Fruit fly (Drosophila melanogaster) whole organism, embryonic: ENCODE results near the gene CG12123.
A peak's percentile ranks its signal among the peaks of the same experiment; 100 is the strongest.

Source experiments
- Adf1 ChIP-seq: fragments of 200-800 bp; sonication (Bioruptor generic); IDR thresholded peaks from 2 replicates; pipeline ENCODE4 v1.3.6; 2022; ENCODE audit warnings: missing biosample characterization, missing genetic modification characterization
- CG11456 ChIP-seq: fragments of 200-800 bp; sonication (Bioruptor generic); IDR thresholded peaks from 3 replicates; pipeline ENCODE4 v1.3.6; 2022; ENCODE audit warnings: missing biosample characterization, missing genetic modification characterization
- CG11696 ChIP-seq: fragments of 200-800 bp; sonication (Bioruptor generic); IDR thresholded peaks from 2 replicates; pipeline ENCODE4 v1.3.6; 2022; ENCODE audit warnings: missing biosample characterization, missing genetic modification characterization
- CG14014 ChIP-seq: fragments of 200-800 bp; sonication (Bioruptor generic); IDR thresholded peaks from 2 replicates; pipeline ENCODE4 v1.3.6; 2022; ENCODE audit warnings: missing biosample characterization, missing genetic modification characterization
- CG14050 ChIP-seq: fragments of 200-800 bp; sonication (Bioruptor generic); IDR thresholded peaks from 3 replicates; pipeline ENCODE4 v1.3.6; 2022; ENCODE audit warnings: missing biosample characterization, missing genetic modification characterization
- CG14667 ChIP-seq: fragments of 200-800 bp; sonication (Bioruptor generic); IDR thresholded peaks from 2 replicates; pipeline ENCODE4 v1.3.6; 2022; ENCODE audit warnings: missing biosample characterization, missing genetic modification characterization
- CG14965 ChIP-seq: fragments of 200-800 bp; sonication (Bioruptor generic); optimal IDR thresholded peaks from 2 replicates; lab custom pipeline; 2016; ENCODE audit warnings: missing biosample characterization, missing genetic modification characterization, borderline replicate concordance
- CG15514 ChIP-seq: fragments of 200-800 bp; sonication (Bioruptor generic); optimal IDR thresholded peaks from 3 replicates; lab custom pipeline; 2017; ENCODE audit warnings: missing biosample characterization, missing genetic modification characterization, mild to moderate bottlenecking, moderate library complexity, missing genetic modification reagents
- CG1792 ChIP-seq: fragments of 200-800 bp; sonication (Bioruptor generic); optimal IDR thresholded peaks from 2 replicates; lab custom pipeline; 2016; ENCODE audit warnings: missing biosample characterization, missing genetic modification characterization
- CG2120 ChIP-seq: fragments of 200-800 bp; sonication (Bioruptor generic); optimal IDR thresholded peaks from 3 replicates; lab custom pipeline; 2016; ENCODE audit warnings: missing biosample characterization, missing genetic modification characterization
- CG2678 ChIP-seq: fragments of 200-800 bp; sonication (Bioruptor generic); optimal IDR thresholded peaks from 3 replicates; lab custom pipeline; 2019; ENCODE audit warnings: missing biosample characterization, mild to moderate bottlenecking, missing genetic modification characterization, moderate library complexity
- CG3065 ChIP-seq: fragments of 200-800 bp; sonication (Bioruptor generic); optimal IDR thresholded peaks from 2 replicates; lab custom pipeline; 2016; ENCODE audit warnings: missing biosample characterization, missing genetic modification characterization
- CG31365 ChIP-seq: fragments of 200-800 bp; sonication (Bioruptor generic); optimal IDR thresholded peaks from 2 replicates; lab custom pipeline; 2018; ENCODE audit warnings: missing biosample characterization, mild to moderate bottlenecking, missing genetic modification characterization
- CG8290 ChIP-seq, 3 experiments: fragments of 200-800 bp; sonication (Bioruptor generic); optimal IDR thresholded peaks; 2 replicates each; lab custom pipeline; 2016 to 2019; ENCODE audit warnings: missing biosample characterization in 3 of 3, missing genetic modification characterization in 3 of 3, mild to moderate bottlenecking in 2 of 3, moderate library complexity in 1 of 3
- CG8478 ChIP-seq: fragments of >200 bp; optimal IDR thresholded peaks from 2 replicates; lab custom pipeline; 2018
- CG9215 ChIP-seq: fragments of 200-800 bp; sonication (Bioruptor generic); IDR thresholded peaks from 2 replicates; pipeline ENCODE4 v1.3.6; 2022; ENCODE audit warnings: missing biosample characterization, missing genetic modification characterization
- CG9932 ChIP-seq: fragments of 200-800 bp; sonication (Bioruptor generic); IDR thresholded peaks from 2 replicates; pipeline ENCODE4 v1.3.6; 2022; ENCODE audit warnings: missing biosample characterization, missing genetic modification characterization
- CTCF ChIP-seq: fragments of 200-800 bp; sonication (Bioruptor generic); optimal IDR thresholded peaks from 2 replicates; lab custom pipeline; 2017; ENCODE audit warnings: missing biosample characterization, mild to moderate bottlenecking, missing genetic modification characterization, moderate library complexity
- Dbx ChIP-seq: fragments of 200-800 bp; sonication (Bioruptor generic); IDR thresholded peaks from 3 replicates; pipeline ENCODE4 v1.3.6; 2022; ENCODE audit warnings: missing biosample characterization, missing genetic modification characterization
- Ets97D ChIP-seq: fragments of 200-800 bp; sonication (Bioruptor generic); optimal IDR thresholded peaks from 3 replicates; lab custom pipeline; 2016; ENCODE audit warnings: missing biosample characterization, missing genetic modification characterization
- Fer3 ChIP-seq: fragments of 200-800 bp; sonication (Bioruptor generic); optimal IDR thresholded peaks from 2 replicates; lab custom pipeline; 2018; ENCODE audit warnings: missing biosample characterization, mild to moderate bottlenecking, missing genetic modification characterization, moderate library complexity
- HHEX ChIP-seq: fragments of 200-800 bp; sonication (Bioruptor generic); optimal IDR thresholded peaks from 3 replicates; lab custom pipeline; 2017; ENCODE audit warnings: missing biosample characterization, mild to moderate bottlenecking, missing genetic modification characterization, missing genetic modification reagents
- HLH54F ChIP-seq: fragments of 200-800 bp; sonication (Bioruptor generic); optimal IDR thresholded peaks from 3 replicates; lab custom pipeline; 2016; ENCODE audit warnings: missing biosample characterization, missing genetic modification characterization
- Hr3 ChIP-seq: fragments of 200-800 bp; sonication (Bioruptor generic); optimal IDR thresholded peaks from 3 replicates; lab custom pipeline; 2016; ENCODE audit warnings: missing biosample characterization, missing genetic modification characterization
- Jarid2 ChIP-seq: fragments of 200-800 bp; sonication (Bioruptor generic); optimal IDR thresholded peaks from 3 replicates; lab custom pipeline; 2017; ENCODE audit warnings: mild to moderate bottlenecking, missing biosample characterization, missing genetic modification reagents, missing genetic modification characterization
- Kr ChIP-seq: fragments of 200-800 bp; sonication (Bioruptor generic); optimal IDR thresholded peaks from 2 replicates; lab custom pipeline; 2017; ENCODE audit warnings: missing biosample characterization, mild to moderate bottlenecking, missing genetic modification characterization
- Nf-YB ChIP-seq: fragments of 200-800 bp; sonication (Bioruptor generic); optimal IDR thresholded peaks from 3 replicates; lab custom pipeline; 2019; ENCODE audit warnings: missing biosample characterization, mild to moderate bottlenecking, missing genetic modification characterization, moderate library complexity
- Scr ChIP-seq: fragments of 200-800 bp; sonication (Bioruptor generic); IDR thresholded peaks from 2 replicates; pipeline ENCODE4 v1.3.6; 2022; ENCODE audit warnings: missing biosample characterization, missing genetic modification characterization; ENCODE audit not compliant: partially characterized antibody
- Side ChIP-seq: fragments of 200-800 bp; sonication (Bioruptor generic); optimal IDR thresholded peaks from 2 replicates; lab custom pipeline; 2016; ENCODE audit warnings: missing biosample characterization, missing genetic modification characterization
- Sry-β ChIP-seq: fragments of 200-800 bp; sonication (Bioruptor generic); optimal IDR thresholded peaks from 2 replicates; lab custom pipeline; 2018; ENCODE audit warnings: missing biosample characterization, mild to moderate bottlenecking, missing genetic modification characterization, moderate library complexity
- Trl ChIP-seq, 3 experiments: fragments of >200 bp in 2 of 3; fragments of 200-800 bp in 1 of 3; sonication (Bioruptor generic) in 1 of 3; optimal IDR thresholded peaks; 2 replicates in 1 of 3; 3 replicates in 2 of 3; lab custom pipeline; 2016 to 2017; ENCODE audit warnings: missing biosample characterization in 1 of 3, missing genetic modification characterization in 1 of 3
- Xbp1 ChIP-seq: fragments of 200-800 bp; sonication (Bioruptor generic); optimal IDR thresholded peaks from 3 replicates; lab custom pipeline; 2016; ENCODE audit warnings: missing biosample characterization, mild to moderate bottlenecking, missing genetic modification characterization
- ara ChIP-seq: fragments of 200-800 bp; sonication (Bioruptor generic); IDR thresholded peaks from 2 replicates; pipeline ENCODE4 v1.3.6; 2022; ENCODE audit warnings: missing biosample characterization, missing genetic modification characterization
- bowl ChIP-seq: fragments of 200-800 bp; sonication (Bioruptor generic); IDR thresholded peaks from 2 replicates; pipeline ENCODE4 v1.3.6; 2022; ENCODE audit warnings: missing biosample characterization, missing genetic modification characterization
- bsh ChIP-seq, 2 experiments: fragments of 200-800 bp; sonication (Bioruptor generic); optimal IDR thresholded peaks; 2 replicates each; lab custom pipeline; 2017 to 2018; ENCODE audit warnings: mild to moderate bottlenecking in 2 of 2, missing biosample characterization in 2 of 2, missing genetic modification characterization in 2 of 2, moderate library complexity in 1 of 2
- chinmo ChIP-seq: fragments of 200-800 bp; sonication (Bioruptor generic); IDR thresholded peaks from 4 replicates; pipeline ENCODE4 v1.3.6; 2022; ENCODE audit warnings: missing biosample characterization, missing genetic modification characterization; ENCODE audit not compliant: partially characterized antibody
- cwo ChIP-seq: fragments of 200-800 bp; sonication (Bioruptor generic); optimal IDR thresholded peaks from 3 replicates; lab custom pipeline; 2017; ENCODE audit warnings: missing biosample characterization, missing genetic modification characterization, mild to moderate bottlenecking, moderate library complexity, missing genetic modification reagents
- dmrt11E ChIP-seq: fragments of 200-800 bp; sonication (Bioruptor generic); optimal IDR thresholded peaks from 3 replicates; lab custom pipeline; 2018; ENCODE audit warnings: missing biosample characterization, mild to moderate bottlenecking, missing genetic modification characterization, moderate library complexity
- hkb ChIP-seq, 2 experiments: fragments of 200-800 bp in 1 of 2; fragments of >200 bp in 1 of 2; sonication (Bioruptor generic) in 1 of 2; IDR thresholded peaks in 1 of 2; optimal IDR thresholded peaks in 1 of 2; 2 replicates each; pipeline versions ENCODE4 v1.3.6 to Lab custom; 2017 to 2022; ENCODE audit warnings: missing biosample characterization in 1 of 2, missing genetic modification characterization in 1 of 2
- kah ChIP-seq: fragments of 200-800 bp; sonication (Bioruptor generic); optimal IDR thresholded peaks from 2 replicates; lab custom pipeline; 2018; ENCODE audit warnings: missing biosample characterization, mild to moderate bottlenecking, missing genetic modification characterization
- mam ChIP-seq: fragments of 200-800 bp; sonication (Bioruptor generic); optimal IDR thresholded peaks from 3 replicates; lab custom pipeline; 2016; ENCODE audit warnings: missing biosample characterization, missing genetic modification characterization
- nmo ChIP-seq: fragments of 200-800 bp; sonication (Bioruptor generic); optimal IDR thresholded peaks from 2 replicates; lab custom pipeline; 2018; ENCODE audit warnings: missing biosample characterization, mild to moderate bottlenecking, missing genetic modification characterization, moderate library complexity
- nom ChIP-seq: fragments of 200-800 bp; sonication (Bioruptor generic); optimal IDR thresholded peaks from 2 replicates; lab custom pipeline; 2017; ENCODE audit warnings: missing biosample characterization, missing genetic modification characterization, mild to moderate bottlenecking, moderate library complexity, missing genetic modification reagents
- pita ChIP-seq: fragments of 200-800 bp; sonication (Bioruptor generic); optimal IDR thresholded peaks from 2 replicates; lab custom pipeline; 2017; ENCODE audit warnings: missing biosample characterization, mild to moderate bottlenecking, missing genetic modification characterization
- sens-2 ChIP-seq: fragments of 200-800 bp; sonication (Bioruptor generic); IDR thresholded peaks from 2 replicates; pipeline ENCODE4 v1.3.6; 2022; ENCODE audit warnings: missing biosample characterization, missing genetic modification characterization
- shn ChIP-seq: fragments of 200-800 bp; sonication (Bioruptor generic); optimal IDR thresholded peaks from 3 replicates; lab custom pipeline; 2016; ENCODE audit warnings: missing biosample characterization, missing genetic modification characterization
- slbo ChIP-seq: fragments of 200-800 bp; sonication (Bioruptor generic); IDR thresholded peaks from 2 replicates; pipeline ENCODE4 v1.3.6; 2022; ENCODE audit warnings: missing biosample characterization, missing genetic modification characterization
- sob ChIP-seq: fragments of 200-800 bp; sonication (Bioruptor generic); IDR thresholded peaks from 2 replicates; pipeline ENCODE4 v1.3.6; 2022; ENCODE audit warnings: missing biosample characterization, missing genetic modification characterization
- unpg ChIP-seq: fragments of 200-800 bp; sonication (Bioruptor generic); optimal IDR thresholded peaks from 3 replicates; lab custom pipeline; 2018; ENCODE audit warnings: missing biosample characterization, mild to moderate bottlenecking, missing genetic modification characterization, moderate library complexity
- vvl ChIP-seq: fragments of 200-800 bp; sonication (Bioruptor generic); IDR thresholded peaks from 2 replicates; pipeline ENCODE4 v1.3.6; 2022; ENCODE audit warnings: missing biosample characterization, missing genetic modification characterization

CG12123 gene

dm6 chrX:8408971-8409455, 33.1 kb downstream of the CG12123 start, which contains the start of gene Trf2 (continued):
- TF ChIP-seq cwo (no peak), CG15514 (GFP tag; lab: Kevin White, UChicago) (peak; percentile 46), CG1792 (no peak), chinmo (peak; percentile 28; the same call in 1 of the 4 replicates), Fer3 (tag; lab: Kevin White, UChicago) (peak; percentile 13), Xbp1 (GFP tag; lab: Kevin White, UChicago) (no peak), CG3065 (no peak), Sry-β (GFP tag; lab: Kevin White, UChicago) (no peak), CG2120 (peak; percentile 35), CG8290 (GFP tag; optimal IDR thresholded peaks at IDR 0.05; lab: Kevin White, UChicago) (no peak), CG8290 (tag; optimal IDR thresholded peaks at IDR 0.05; lab: Kevin White, UChicago) (peak in 1 of 2 experiments; percentile 69), bowl (GFP tag; lab: Robert Waterston, UW) (no peak), bsh (GFP tag; optimal IDR thresholded peaks at IDR 0.05; lab: Kevin White, UChicago) (no peak), mam (GFP tag; lab: Kevin White, UChicago) (peak; percentile 11), nmo (GFP tag; lab: Kevin White, UChicago) (peak; percentile 34), Scr (GFP tag; lab: Robert Waterston, UW) (no peak), Ets97D (GFP tag; lab: Kevin White, UChicago) (peak; percentile 31), CG9215 (GFP tag; lab: Robert Waterston, UW) (no peak), CG11696 (GFP tag; lab: Robert Waterston, UW) (no peak), Jarid2 (GFP tag; lab: Kevin White, UChicago) (peak; percentile 77), Nf-YB (GFP tag; lab: Kevin White, UChicago) (peak; percentile 11), HHEX (GFP tag; lab: Kevin White, UChicago) (peak; percentile 31), HLH54F (GFP tag; lab: Kevin White, UChicago) (peak; percentile 19), CG31365 (tag; lab: Kevin White, UChicago) (peak; percentile 31), CG9932 (GFP tag; lab: Robert Waterston, UW) (no peak), Trl (optimal IDR thresholded peaks at IDR 0.05; lab: Kevin White, UChicago) (no peak), Trl (GFP tag; optimal IDR thresholded peaks at IDR 0.05; lab: Kevin White, UChicago) (peak; percentile 9), hkb (optimal IDR thresholded peaks at IDR 0.05; lab: Kevin White, UChicago) (no peak), hkb (GFP tag; IDR thresholded peaks at IDR 0.05; lab: Robert Waterston, UW) (peak; percentile 39; the same call in 1 of the 2 replicates), Side (peak; percentile 51), unpg (GFP tag; lab: Kevin White, UChicago) (no peak), sens-2 (GFP tag; lab: Robert Waterston, UW) (no peak), CG14014 (GFP tag; lab: Robert Waterston, UW) (peak; percentile 13; the same call in 1 of the 2 replicates), slbo (GFP tag; lab: Robert Waterston, UW) (peak; percentile 38; the same call in 1 of the 2 replicates), CG14667 (no peak), CG14965 (GFP tag; lab: Kevin White, UChicago) (no peak), sob (GFP tag; lab: Robert Waterston, UW) (peak; percentile 31; the same call in 1 of the 2 replicates), shn (GFP tag; lab: Kevin White, UChicago) (no peak), Adf1 (no peak), Dbx (GFP tag; lab: Robert Waterston, UW) (peak; percentile 59; the same call in 1 of the 3 replicates), kah (GFP tag; lab: Kevin White, UChicago) (no peak), CTCF (GFP tag; lab: Kevin White, UChicago) (peak; percentile 2), CG8478 (lab: Kevin White, UChicago) (no peak), dmrt11E (tag; lab: Kevin White, UChicago) (no peak), CG11456 (GFP tag; lab: Robert Waterston, UW) (no peak), pita (GFP tag; lab: Kevin White, UChicago) (peak; percentile 43), CG2678 (tag; lab: Kevin White, UChicago) (no peak), Kr (GFP tag; lab: Kevin White, UChicago) (no peak), Hr3 (GFP tag; lab: Kevin White, UChicago) (no peak), vvl (GFP tag; lab: Robert Waterston, UW) (peak; percentile 59), ara (no peak), nom (GFP tag; lab: Kevin White, UChicago) (peak; percentile 45), CG14050 (GFP tag; lab: Robert Waterston, UW) (no peak)
